Worm (Caenorhabditis elegans) whole organism, midembryonic: Measurements from ENCODE around the gene Y32H12A.7.

ENCODE experiments used
- T22C8.4 ChIP-seq: fragments of 200-800 bp; sonication (Bioruptor generic); IDR thresholded peaks from 2 replicates; pipeline ENCODE4 v1.3.6; 2022; ENCODE audit warnings: missing genetic modification characterization, missing compliant biosample characterization
- cog-1 ChIP-seq: sonication (generic microtip); optimal IDR thresholded peaks from 2 replicates; lab custom pipeline; 2016; ENCODE audit warnings: missing genetic modification characterization, missing compliant biosample characterization
- flt-1 ChIP-seq: fragments of 200-800 bp; sonication (Bioruptor generic); IDR thresholded peaks from 2 replicates; pipeline ENCODE4 v1.3.6; 2022; ENCODE audit warnings: missing genetic modification characterization, missing compliant biosample characterization
- klf-2 ChIP-seq: fragments of 200-800 bp; sonication (Bioruptor generic); conservative IDR thresholded peaks from 2 replicates; pipeline ENCODE4 v1.3.6; 2022; ENCODE audit warnings: missing genetic modification reagents, missing genetic modification characterization, missing compliant biosample characterization
- med-1 ChIP-seq: sonication (generic microtip); optimal IDR thresholded peaks from 2 replicates; lab custom pipeline; 2017; ENCODE audit warnings: missing genetic modification characterization, mild to moderate bottlenecking, missing compliant biosample characterization, antibody characterized with exemption, missing genetic modification reagents; ENCODE audit not compliant: insufficient read depth
- ref-1 ChIP-seq: fragments of 200-800 bp; sonication (Bioruptor generic); conservative IDR thresholded peaks from 2 replicates; pipeline ENCODE4 v1.3.6; 2022; ENCODE audit warnings: missing genetic modification reagents, missing genetic modification characterization, missing compliant biosample characterization
- tab-1 ChIP-seq: fragments of 200-800 bp; sonication (Bioruptor generic); IDR thresholded peaks from 2 replicates; pipeline ENCODE4 v1.3.6; 2022; ENCODE audit warnings: missing genetic modification characterization, missing compliant biosample characterization
- ztf-23 ChIP-seq: fragments of 200-800 bp; sonication (Bioruptor generic); IDR thresholded peaks from 2 replicates; pipeline ENCODE4 v1.3.6; 2022; ENCODE audit warnings: missing genetic modification reagents, missing genetic modification characterization, missing compliant biosample characterization
- ztf-29 ChIP-seq: fragments of 200-800 bp; sonication (Bioruptor generic); IDR thresholded peaks from 2 replicates; pipeline ENCODE4 v1.3.6; 2022; ENCODE audit warnings: missing genetic modification reagents, missing genetic modification characterization, missing compliant biosample characterization

- no peak for TF ChIP-seq ref-1
- no peak for TF ChIP-seq ztf-23
- no peak for TF ChIP-seq med-1 (GFP tag; lab: Kevin White, UChicago)
- no peak for TF ChIP-seq flt-1
- TF ChIP-seq ztf-29 (GFP tag; lab: Robert Waterston, UW) = no peak
- no peak for TF ChIP-seq cog-1 (tag; lab: Kevin White, UChicago)
- no peak for TF ChIP-seq T22C8.4 (GFP tag; lab: Robert Waterston, UW)
- no peak for TF ChIP-seq klf-2 (GFP tag; lab: Robert Waterston, UW)
- TF ChIP-seq tab-1 = no peak
Observed at ce11 chrIII:5343555-5343954, 41.7 kb downstream of the Y32H12A.7 start.
